Worm (Caenorhabditis elegans) whole organism, L3 larva: Measurements from ENCODE around the gene slc-28.1.

Experiments
- R02D3.7 ChIP-seq: fragments of 150-350 bp; optimal IDR thresholded peaks from 2 replicates; lab custom pipeline; 2014; ENCODE audit warnings: missing biosample characterization, missing genetic modification characterization
- aly-2 ChIP-seq: fragments of 150-350 bp; optimal IDR thresholded peaks from 2 replicates; lab custom pipeline; 2014; ENCODE audit warnings: missing biosample characterization, missing genetic modification characterization
- ama-1 ChIP-seq: fragments of 150-350 bp; optimal IDR thresholded peaks from 2 replicates; lab custom pipeline; 2018
- ceh-16 ChIP-seq: sonication (generic microtip); optimal IDR thresholded peaks from 2 replicates; lab custom pipeline; 2017; ENCODE audit warnings: missing biosample characterization, missing genetic modification characterization
- ceh-28 ChIP-seq: fragments of 150-350 bp; optimal IDR thresholded peaks from 2 replicates; lab custom pipeline; 2014; ENCODE audit warnings: missing biosample characterization, missing genetic modification reagents, missing genetic modification characterization
- ceh-9 ChIP-seq: sonication (generic microtip); optimal IDR thresholded peaks from 2 replicates; lab custom pipeline; 2018; ENCODE audit warnings: missing biosample characterization, missing genetic modification characterization
- daf-12 ChIP-seq: fragments of 150-350 bp; optimal IDR thresholded peaks from 2 replicates; lab custom pipeline; 2014; ENCODE audit warnings: missing biosample characterization, missing genetic modification reagents, missing genetic modification characterization
- egl-27 ChIP-seq: sonication (generic microtip); optimal IDR thresholded peaks from 4 replicates; lab custom pipeline; 2017; ENCODE audit warnings: missing biosample characterization, missing genetic modification reagents, missing genetic modification characterization
- egl-5 ChIP-seq: fragments of 150-350 bp; optimal IDR thresholded peaks from 2 replicates; lab custom pipeline; 2017; ENCODE audit warnings: missing biosample characterization, missing genetic modification reagents, missing genetic modification characterization, inconsistent platforms
- elt-1 ChIP-seq: fragments of 150-350 bp; optimal IDR thresholded peaks from 2 replicates; lab custom pipeline; 2014; ENCODE audit warnings: missing biosample characterization, missing genetic modification characterization
- elt-3 ChIP-seq, 3 experiments: fragments of 150-350 bp in 1 of 3; sonication (generic microtip) in 2 of 3; optimal IDR thresholded peaks; 2 replicates in 2 of 3; 4 replicates in 1 of 3; lab custom pipeline; 2014 to 2017; ENCODE audit warnings: missing biosample characterization in 3 of 3, missing genetic modification characterization in 3 of 3
- eor-1 ChIP-seq, 2 experiments: fragments of 150-350 bp; optimal IDR thresholded peaks; 2 replicates each; lab custom pipeline; 2014 to 2018; ENCODE audit warnings: missing biosample characterization in 2 of 2, missing genetic modification characterization in 2 of 2
- fkh-2 ChIP-seq: fragments of 150-350 bp; optimal IDR thresholded peaks from 2 replicates; lab custom pipeline; 2014; ENCODE audit warnings: missing biosample characterization, missing genetic modification reagents, missing genetic modification characterization
- fos-1 ChIP-seq: fragments of 150-350 bp; optimal IDR thresholded peaks from 2 replicates; lab custom pipeline; 2014; ENCODE audit warnings: missing biosample characterization, missing genetic modification characterization
- hmg-11 ChIP-seq: sonication (generic microtip); optimal IDR thresholded peaks from 2 replicates; lab custom pipeline; 2016; ENCODE audit warnings: missing genetic modification characterization, missing compliant biosample characterization
- jun-1 ChIP-seq: fragments of 150-350 bp; optimal IDR thresholded peaks from 2 replicates; lab custom pipeline; 2014; ENCODE audit warnings: missing biosample characterization, missing genetic modification reagents, missing genetic modification characterization
- lin-39 ChIP-seq: fragments of 150-350 bp; optimal IDR thresholded peaks from 2 replicates; lab custom pipeline; 2018; ENCODE audit warnings: missing biosample characterization, missing genetic modification reagents, missing genetic modification characterization
- lsy-12 ChIP-seq: sonication (generic microtip); optimal IDR thresholded peaks from 2 replicates; lab custom pipeline; 2016; ENCODE audit warnings: mild to moderate bottlenecking, missing genetic modification characterization, missing compliant biosample characterization
- mdl-1 ChIP-seq: fragments of 150-350 bp; optimal IDR thresholded peaks from 2 replicates; lab custom pipeline; 2014; ENCODE audit warnings: missing biosample characterization, missing genetic modification characterization
- nfya-1 ChIP-seq: sonication (generic microtip); optimal IDR thresholded peaks from 2 replicates; lab custom pipeline; 2017; ENCODE audit warnings: missing genetic modification characterization, mild to moderate bottlenecking, missing compliant biosample characterization, antibody characterized with exemption, moderate library complexity; ENCODE audit not compliant: insufficient read depth
- nhr-11 ChIP-seq: fragments of 150-350 bp; optimal IDR thresholded peaks from 2 replicates; lab custom pipeline; 2014; ENCODE audit warnings: missing biosample characterization, missing genetic modification characterization
- nhr-12 ChIP-seq: fragments of 150-350 bp; optimal IDR thresholded peaks from 2 replicates; lab custom pipeline; 2014; ENCODE audit warnings: missing biosample characterization, missing genetic modification characterization
- nhr-23 ChIP-seq: fragments of 150-350 bp; optimal IDR thresholded peaks from 2 replicates; lab custom pipeline; 2014; ENCODE audit warnings: missing biosample characterization, missing genetic modification reagents, missing genetic modification characterization
- nhr-237 ChIP-seq: fragments of 150-350 bp; optimal IDR thresholded peaks from 2 replicates; lab custom pipeline; 2014; ENCODE audit warnings: missing biosample characterization, missing genetic modification characterization
- nhr-25 ChIP-seq: sonication (generic microtip); optimal IDR thresholded peaks from 2 replicates; lab custom pipeline; 2017; ENCODE audit warnings: missing biosample characterization, missing genetic modification characterization
- nhr-67 ChIP-seq: fragments of 150-350 bp; optimal IDR thresholded peaks from 2 replicates; lab custom pipeline; 2014; ENCODE audit warnings: missing biosample characterization, missing genetic modification characterization
- nhr-76 ChIP-seq: fragments of 150-350 bp; sonication (generic microtip); optimal IDR thresholded peaks from 5 replicates; lab custom pipeline; 2014; ENCODE audit warnings: missing biosample characterization, missing genetic modification characterization
- pha-4 ChIP-seq: fragments of 150-350 bp; optimal IDR thresholded peaks from 2 replicates; lab custom pipeline; 2014; ENCODE audit warnings: missing biosample characterization, missing genetic modification reagents, missing genetic modification characterization
- pqm-1 ChIP-seq: fragments of 150-350 bp; optimal IDR thresholded peaks from 2 replicates; lab custom pipeline; 2017; ENCODE audit warnings: missing biosample characterization, missing genetic modification characterization, inconsistent platforms
- sea-2 ChIP-seq: fragments of 150-350 bp; sonication (generic microtip); optimal IDR thresholded peaks from 4 replicates; lab custom pipeline; 2014; ENCODE audit warnings: missing biosample characterization, missing genetic modification reagents, missing genetic modification characterization
- tbx-2 ChIP-seq: sonication (generic microtip); optimal IDR thresholded peaks from 2 replicates; lab custom pipeline; 2016; ENCODE audit warnings: mild to moderate bottlenecking, missing genetic modification characterization, missing compliant biosample characterization
- unc-39 ChIP-seq: sonication (generic microtip); optimal IDR thresholded peaks from 4 replicates; lab custom pipeline; 2017; ENCODE audit warnings: missing biosample characterization, missing genetic modification characterization
- zag-1 ChIP-seq: fragments of 150-350 bp; optimal IDR thresholded peaks from 2 replicates; lab custom pipeline; 2014; ENCODE audit warnings: missing biosample characterization, missing genetic modification characterization
- ztf-11 ChIP-seq: fragments of 150-350 bp; optimal IDR thresholded peaks from 2 replicates; lab custom pipeline; 2014; ENCODE audit warnings: missing biosample characterization, missing genetic modification characterization
- ztf-4 ChIP-seq: fragments of 150-350 bp; optimal IDR thresholded peaks from 2 replicates; lab custom pipeline; 2014; ENCODE audit warnings: missing biosample characterization, missing genetic modification characterization

Gene slc-28.1

ce11 chrV:3463514-3463913 lies at the start of gene slc-28.1:
Gene slc-28.1 (plus strand): TSS chrV:3463814.
- TF ChIP-seq aly-2 (tag; lab: Kevin White, UChicago) (no peak), sea-2 (GFP tag; lab: Kevin White, UChicago) (no peak), nhr-67 (no peak), ceh-16 (tag; lab: Kevin White, UChicago) (no peak), eor-1 (tag; optimal IDR thresholded peaks at IDR 0.05; lab: Kevin White, UChicago) (no peak)
- TF ChIP-seq, all 47 proteins: peak for 0

- no peak for TF ChIP-seq nhr-11 (tag; lab: Kevin White, UChicago)
- TF ChIP-seq tbx-2 = no peak
- TF ChIP-seq mdl-1 = no peak
- TF ChIP-seq pha-4 = no peak
- TF ChIP-seq nhr-23 (tag; lab: Kevin White, UChicago) = no peak
- no peak for TF ChIP-seq nhr-25 (tag; lab: Kevin White, UChicago)
- no peak for TF ChIP-seq unc-39 (tag; lab: Kevin White, UChicago)
Measured at ce11 chrV:3417928-3418327, 45.7 kb upstream of the slc-28.1 start, which contains the start of gene T20D4.3. Gene T20D4.3 (plus strand): TSS chrV:3418228.

ce11 chrV:3424341-3424740 lies 39.3 kb upstream of the slc-28.1 start, which contains the start of gene srab-21:
Gene srab-21 (minus strand): TSS chrV:3424441.
- TF ChIP-seq hmg-11 (tag; lab: Kevin White, UChicago) (no peak), fkh-2 (tag; lab: Kevin White, UChicago) (no peak), ztf-4 (tag; lab: Kevin White, UChicago) (no peak)

ce11 chrV:3426076-3426475 lies 37.5 kb upstream of the slc-28.1 start, which contains the start of gene srab-22:
Gene srab-22 (plus strand): TSS chrV:3426376.
- TF ChIP-seq lin-39 (tag; lab: Kevin White, UChicago) (no peak), jun-1 (no peak), elt-1 (tag; lab: Kevin White, UChicago) (no peak), nhr-12 (no peak), nhr-76 (tag; lab: Kevin White, UChicago) (no peak), R02D3.7 (no peak), egl-27 (tag; lab: Kevin White, UChicago) (no peak), ceh-9 (no peak), daf-12 (no peak), fkh-2 (tag; lab: Kevin White, UChicago) (no peak), elt-3 (tag; optimal IDR thresholded peaks at IDR 0.05; lab: Kevin White, UChicago) (no peak), aly-2 (tag; lab: Kevin White, UChicago) (no peak), ceh-28 (no peak), ama-1 (lab: Kevin White, UChicago) (no peak), ztf-4 (tag; lab: Kevin White, UChicago) (no peak), sea-2 (GFP tag; lab: Kevin White, UChicago) (no peak), eor-1 (tag; optimal IDR thresholded peaks at IDR 0.05; lab: Kevin White, UChicago) (no peak), lsy-12 (no peak), nfya-1 (tag; lab: Kevin White, UChicago) (no peak), pqm-1 (no peak)

- TF ChIP-seq nfya-1 (tag; lab: Kevin White, UChicago) (no peak), zag-1 (no peak), hmg-11 (tag; lab: Kevin White, UChicago) (no peak), nhr-237 (tag; lab: Kevin White, UChicago) (no peak), unc-39 (tag; lab: Kevin White, UChicago) (no peak), fos-1 (tag; lab: Kevin White, UChicago) (no peak), mdl-1 (no peak), ceh-9 (no peak), egl-5 (tag; lab: Kevin White, UChicago) (no peak), ztf-11 (tag; lab: Kevin White, UChicago) (no peak), sea-2 (GFP tag; lab: Kevin White, UChicago) (no peak), nhr-76 (tag; lab: Kevin White, UChicago) (no peak), nhr-25 (tag; lab: Kevin White, UChicago) (no peak)
Measured at ce11 chrV:3428697-3429096, 34.9 kb upstream of the slc-28.1 start, which contains the start of gene srab-20. Gene srab-20 (plus strand): TSS chrV:3428997.
